Worm (Caenorhabditis elegans) whole organism, late embryonic: ENCODE results near the gene str-222.

ENCODE experiments used
- F13H6.1 ChIP-seq: sonication (generic microtip); optimal IDR thresholded peaks from 2 replicates; lab custom pipeline; 2016; ENCODE audit warnings: missing genetic modification characterization, missing compliant biosample characterization
- K02D7.2 ChIP-seq: sonication (generic microtip); optimal IDR thresholded peaks from 2 replicates; lab custom pipeline; 2017; ENCODE audit warnings: mild to moderate bottlenecking, missing genetic modification characterization, missing compliant biosample characterization
- T23F11.4 ChIP-seq: fragments of 200-800 bp; sonication (Bioruptor generic); optimal IDR thresholded peaks from 2 replicates; lab custom pipeline; 2018; ENCODE audit warnings: mild to moderate bottlenecking, missing genetic modification characterization, missing compliant biosample characterization
- Y22D7AL.16 ChIP-seq: sonication (generic microtip); optimal IDR thresholded peaks from 2 replicates; lab custom pipeline; 2016; ENCODE audit warnings: missing genetic modification characterization, missing compliant biosample characterization
- ahr-1 ChIP-seq: sonication (generic microtip); optimal IDR thresholded peaks from 2 replicates; lab custom pipeline; 2016; ENCODE audit warnings: missing genetic modification characterization, missing compliant biosample characterization
- ama-1 ChIP-seq: fragments of 150-350 bp; optimal IDR thresholded peaks from 2 replicates; lab custom pipeline; 2014
- ceh-14 ChIP-seq: sonication (generic microtip); optimal IDR thresholded peaks from 2 replicates; lab custom pipeline; 2016; ENCODE audit warnings: missing genotype, missing genetic modification characterization, missing compliant biosample characterization
- ceh-19 ChIP-seq: fragments of 200-800 bp; sonication (Bioruptor generic); optimal IDR thresholded peaks from 2 replicates; lab custom pipeline; 2018; ENCODE audit warnings: mild to moderate bottlenecking, missing genetic modification characterization, missing compliant biosample characterization
- ceh-22 ChIP-seq: sonication (generic microtip); optimal IDR thresholded peaks from 2 replicates; lab custom pipeline; 2017; ENCODE audit warnings: missing biosample characterization, missing genetic modification characterization
- ceh-24 ChIP-seq: sonication (generic microtip); optimal IDR thresholded peaks from 2 replicates; lab custom pipeline; 2016; ENCODE audit warnings: mild to moderate bottlenecking, missing genetic modification characterization, missing compliant biosample characterization
- ceh-30 ChIP-seq: fragments of 150-350 bp; optimal IDR thresholded peaks from 2 replicates; lab custom pipeline; 2014; ENCODE audit warnings: missing biosample characterization, missing genetic modification characterization
- ceh-31 ChIP-seq: sonication (generic microtip); optimal IDR thresholded peaks from 2 replicates; lab custom pipeline; 2016; ENCODE audit warnings: missing genetic modification characterization, missing compliant biosample characterization
- ceh-34 ChIP-seq: sonication (generic microtip); optimal IDR thresholded peaks from 2 replicates; lab custom pipeline; 2016; ENCODE audit warnings: mild to moderate bottlenecking, missing genetic modification characterization, missing compliant biosample characterization
- ceh-45 ChIP-seq: fragments of 200-800 bp; sonication (Bioruptor generic); IDR thresholded peaks from 2 replicates; pipeline ENCODE4 v1.3.6; 2022; ENCODE audit warnings: missing genetic modification reagents, missing genetic modification characterization, missing compliant biosample characterization
- ceh-6 ChIP-seq: fragments of 200-800 bp; sonication (Bioruptor generic); optimal IDR thresholded peaks from 2 replicates; lab custom pipeline; 2018; ENCODE audit warnings: mild to moderate bottlenecking, missing genetic modification characterization, missing compliant biosample characterization
- dve-1 ChIP-seq: sonication (generic microtip); optimal IDR thresholded peaks from 2 replicates; lab custom pipeline; 2017; ENCODE audit warnings: antibody characterized with exemption, mild to moderate bottlenecking, missing genetic modification characterization, missing compliant biosample characterization
- ets-4 ChIP-seq: sonication (generic microtip); optimal IDR thresholded peaks from 2 replicates; lab custom pipeline; 2016; ENCODE audit warnings: missing genetic modification characterization, missing compliant biosample characterization
- eyg-1 ChIP-seq: sonication (generic microtip); optimal IDR thresholded peaks from 2 replicates; lab custom pipeline; 2016; ENCODE audit warnings: missing genotype, missing genetic modification characterization, missing compliant biosample characterization
- fkh-6 ChIP-seq: sonication (generic microtip); optimal IDR thresholded peaks from 2 replicates; lab custom pipeline; 2016; ENCODE audit warnings: missing genetic modification characterization, missing compliant biosample characterization
- gmeb-2 ChIP-seq: sonication (generic microtip); optimal IDR thresholded peaks from 2 replicates; lab custom pipeline; 2016; ENCODE audit warnings: missing genetic modification characterization, inconsistent platforms, missing compliant biosample characterization
- hlh-13 ChIP-seq: fragments of 200-800 bp; sonication (Bioruptor generic); optimal IDR thresholded peaks from 2 replicates; lab custom pipeline; 2018; ENCODE audit warnings: mild to moderate bottlenecking, missing genetic modification characterization, missing compliant biosample characterization
- hlh-15 ChIP-seq: sonication (generic microtip); optimal IDR thresholded peaks from 2 replicates; lab custom pipeline; 2016; ENCODE audit warnings: missing genetic modification characterization, missing compliant biosample characterization
- hlh-30 ChIP-seq: sonication (generic microtip); optimal IDR thresholded peaks from 2 replicates; lab custom pipeline; 2017; ENCODE audit warnings: antibody characterized with exemption, missing genetic modification characterization, missing compliant biosample characterization; ENCODE audit not compliant: insufficient read depth
- hlh-6 ChIP-seq: sonication (generic microtip); optimal IDR thresholded peaks from 2 replicates; lab custom pipeline; 2016; ENCODE audit warnings: missing genotype, missing genetic modification characterization, missing compliant biosample characterization
- lim-6 ChIP-seq: sonication (generic microtip); optimal IDR thresholded peaks from 2 replicates; lab custom pipeline; 2016; ENCODE audit warnings: missing genetic modification characterization, missing compliant biosample characterization
- madf-2 ChIP-seq: sonication (generic microtip); optimal IDR thresholded peaks from 2 replicates; lab custom pipeline; 2017; ENCODE audit warnings: missing genetic modification characterization, missing compliant biosample characterization
- mec-3 ChIP-seq: sonication (generic microtip); optimal IDR thresholded peaks from 2 replicates; lab custom pipeline; 2016; ENCODE audit warnings: borderline replicate concordance, missing genetic modification characterization, missing compliant biosample characterization
- nfya-1 ChIP-seq: sonication (generic microtip); optimal IDR thresholded peaks from 2 replicates; lab custom pipeline; 2017; ENCODE audit warnings: missing genetic modification characterization, mild to moderate bottlenecking, missing compliant biosample characterization, antibody characterized with exemption, moderate library complexity
- nhr-11 ChIP-seq: fragments of 150-350 bp; optimal IDR thresholded peaks from 2 replicates; lab custom pipeline; 2014; ENCODE audit warnings: missing biosample characterization, missing genetic modification characterization
- pag-3 ChIP-seq: sonication (generic microtip); optimal IDR thresholded peaks from 2 replicates; lab custom pipeline; 2016; ENCODE audit warnings: missing compliant biosample characterization, missing genetic modification characterization, borderline replicate concordance
- pha-2 ChIP-seq: sonication (generic microtip); optimal IDR thresholded peaks from 2 replicates; lab custom pipeline; 2017; ENCODE audit warnings: mild to moderate bottlenecking, missing genetic modification characterization, missing compliant biosample characterization
- pha-4 ChIP-seq: fragments of 150-350 bp; optimal IDR thresholded peaks from 2 replicates; lab custom pipeline; 2018; ENCODE audit warnings: missing biosample characterization, missing genetic modification reagents, missing genetic modification characterization
- sdc-2 ChIP-seq: sonication (generic microtip); optimal IDR thresholded peaks from 2 replicates; lab custom pipeline; 2016; ENCODE audit warnings: missing genotype, missing genetic modification characterization, missing compliant biosample characterization
- sox-2 ChIP-seq: fragments of 200-800 bp; sonication (Bioruptor generic); IDR thresholded peaks from 2 replicates; pipeline ENCODE4 v1.3.6; 2022; ENCODE audit warnings: missing genetic modification reagents, missing genetic modification characterization, missing compliant biosample characterization
- tbx-2 ChIP-seq: sonication (generic microtip); optimal IDR thresholded peaks from 2 replicates; lab custom pipeline; 2016; ENCODE audit warnings: missing genetic modification characterization, missing compliant biosample characterization
- tbx-7 ChIP-seq: sonication (generic microtip); optimal IDR thresholded peaks from 2 replicates; lab custom pipeline; 2016; ENCODE audit warnings: missing genotype, missing genetic modification characterization, missing compliant biosample characterization
- ttx-3 ChIP-seq: sonication (generic microtip); optimal IDR thresholded peaks from 2 replicates; lab custom pipeline; 2016; ENCODE audit warnings: missing genetic modification reagents, missing genetic modification characterization, missing compliant biosample characterization
- unc-42 ChIP-seq: sonication (generic microtip); optimal IDR thresholded peaks from 2 replicates; lab custom pipeline; 2016; ENCODE audit warnings: missing genotype, missing genetic modification characterization, missing compliant biosample characterization

Gene str-222

ce11 chrV:1635859-1636258, at the start of gene str-222:
str-222 (plus strand) TSS chrV:1636159.
- TF ChIP-seq ets-4 (no peak), tbx-7 (tag; lab: Kevin White, UChicago) (no peak), Y22D7AL.16 (tag; lab: Kevin White, UChicago) (no peak), ceh-45 (GFP tag; lab: Robert Waterston, UW) (no peak), ceh-14 (tag; lab: Kevin White, UChicago) (no peak), F13H6.1 (tag; lab: Kevin White, UChicago) (no peak), fkh-6 (tag; lab: Kevin White, UChicago) (no peak), eyg-1 (no peak), mec-3 (tag; lab: Kevin White, UChicago) (no peak), sdc-2 (tag; lab: Kevin White, UChicago) (no peak)

ce11 chrV:1586906-1587305, 49.1 kb upstream of the str-222 start, which contains the start of gene F16B4.6:
F16B4.6 (plus strand) TSS chrV:1587206.
- no peak for TF ChIP-seq madf-2 (tag; lab: Kevin White, UChicago)
- TF ChIP-seq ets-4: no peak
- TF ChIP-seq hlh-15 (tag; lab: Kevin White, UChicago): no peak
- no peak for TF ChIP-seq ceh-6 (GFP tag; lab: Kevin White, UChicago)
- TF ChIP-seq ttx-3: no peak
- no peak for TF ChIP-seq gmeb-2 (tag; lab: Kevin White, UChicago)
- no peak for TF ChIP-seq mec-3 (tag; lab: Kevin White, UChicago)
- TF ChIP-seq pha-2 (tag; lab: Kevin White, UChicago): no peak
- no peak for TF ChIP-seq ahr-1 (tag; lab: Kevin White, UChicago)
- TF ChIP-seq unc-42 (tag; lab: Kevin White, UChicago): no peak

DNA sequence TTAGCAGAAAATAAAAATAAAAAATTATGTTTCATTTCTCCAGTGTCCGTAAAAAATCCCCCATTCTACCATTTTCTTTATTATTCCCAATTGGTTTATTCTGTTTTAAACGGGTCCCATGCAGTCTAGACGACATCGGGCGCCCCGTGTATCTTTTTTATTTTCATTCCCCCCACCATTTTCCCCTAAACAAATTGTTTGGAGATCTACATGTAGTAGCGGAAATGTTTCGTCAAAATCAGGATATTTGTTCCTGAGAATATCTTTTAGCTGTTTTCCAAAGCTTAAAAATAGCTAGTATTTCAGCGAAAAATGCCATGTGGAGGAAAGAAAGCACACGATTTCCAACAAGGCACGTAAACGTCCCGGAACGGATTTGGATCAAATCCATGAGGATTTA, 47.8 kb upstream of the str-222 start, which contains the start of gene F16B4.5:
Gene F16B4.5, plus strand, starts transcription at position 301 of the 400 bp plus-strand sequence.
- TF ChIP-seq hlh-30 (tag; lab: Kevin White, UChicago) (no peak), nfya-1 (no peak), Y22D7AL.16 (tag; lab: Kevin White, UChicago) (no peak), ceh-34 (tag; lab: Kevin White, UChicago) (no peak), ceh-31 (tag; lab: Kevin White, UChicago) (no peak)

ce11 chrV:1593799-1594420, 42.0 kb upstream of the str-222 start, which contains the start of gene F16B4.4:
F16B4.4 (plus strand) TSS chrV:1594019.
- TF ChIP-seq ceh-34 (tag; lab: Kevin White, UChicago) (no peak), ama-1 (no peak), hlh-15 (tag; lab: Kevin White, UChicago) (no peak), lim-6 (no peak), nhr-11 (tag; lab: Kevin White, UChicago) (no peak), sox-2 (no peak), ets-4 (no peak), ceh-24 (no peak), T23F11.4 (GFP tag; lab: Kevin White, UChicago) (no peak), ceh-30 (tag; lab: Kevin White, UChicago) (no peak), gmeb-2 (tag; lab: Kevin White, UChicago) (no peak), ceh-19 (no peak), madf-2 (tag; lab: Kevin White, UChicago) (no peak), tbx-2 (no peak), dve-1 (tag; lab: Kevin White, UChicago) (no peak), hlh-13 (no peak)

DNA sequence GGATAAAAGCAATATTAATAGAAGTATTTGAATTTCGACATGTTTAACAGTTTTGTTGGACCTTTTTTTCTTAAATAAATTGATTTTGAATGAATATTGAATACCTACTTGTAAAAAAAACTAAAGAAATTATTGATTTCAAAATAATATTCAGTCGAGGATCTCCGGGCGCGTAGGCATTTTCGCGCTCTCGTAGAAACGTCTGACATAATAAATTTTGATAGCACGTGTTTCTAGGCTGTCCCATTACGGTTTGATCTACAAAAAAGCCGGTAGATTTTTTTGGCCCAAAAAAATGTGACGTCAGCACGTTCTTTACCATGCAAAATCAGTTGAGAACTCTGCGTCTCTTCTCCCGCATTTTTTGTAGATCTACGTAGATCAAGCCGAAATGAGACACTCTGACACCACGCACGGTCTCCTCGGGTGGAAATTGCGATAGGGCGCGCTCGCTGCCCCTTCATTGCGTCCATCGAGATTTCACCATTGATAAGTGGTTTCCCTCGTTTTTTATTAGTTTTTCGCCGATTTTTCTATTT, 41.3 kb upstream of the str-222 start:
- TF ChIP-seq pag-3 (tag; lab: Kevin White, UChicago): no peak
- no peak for TF ChIP-seq pha-4 (tag; lab: Kevin White, UChicago)
- TF ChIP-seq hlh-6: no peak
- TF ChIP-seq tbx-7 (tag; lab: Kevin White, UChicago): no peak
- no peak for TF ChIP-seq K02D7.2 (tag; lab: Kevin White, UChicago)
- TF ChIP-seq madf-2 (tag; lab: Kevin White, UChicago): no peak
- no peak for TF ChIP-seq ceh-6 (GFP tag; lab: Kevin White, UChicago)
- no peak for TF ChIP-seq ahr-1 (tag; lab: Kevin White, UChicago)
- no peak for TF ChIP-seq ceh-22
- TF ChIP-seq ttx-3: no peak
